Fruit fly (Drosophila melanogaster) whole organism, embryonic: ENCODE results near the gene CG6066.

Experiments used
- CG10274 ChIP-seq: fragments of 200-800 bp; sonication (Bioruptor generic); optimal IDR thresholded peaks from 3 replicates; lab custom pipeline; 2017; ENCODE audit warnings: missing biosample characterization, mild to moderate bottlenecking, missing genetic modification characterization
- CG12744 ChIP-seq: fragments of 200-800 bp; sonication (Bioruptor generic); optimal IDR thresholded peaks from 2 replicates; lab custom pipeline; 2016; ENCODE audit warnings: missing biosample characterization, missing genetic modification characterization
- CG13775 ChIP-seq: fragments of 200-800 bp; sonication (Bioruptor generic); optimal IDR thresholded peaks from 3 replicates; lab custom pipeline; 2017; ENCODE audit warnings: missing biosample characterization, mild to moderate bottlenecking, missing genetic modification characterization
- CG15514 ChIP-seq: fragments of 200-800 bp; sonication (Bioruptor generic); optimal IDR thresholded peaks from 3 replicates; lab custom pipeline; 2017; ENCODE audit warnings: missing biosample characterization, missing genetic modification characterization, mild to moderate bottlenecking, moderate library complexity, missing genetic modification reagents
- CG1602 ChIP-seq: fragments of 200-800 bp; sonication (Bioruptor generic); optimal IDR thresholded peaks from 3 replicates; lab custom pipeline; 2016; ENCODE audit warnings: missing biosample characterization, missing genetic modification characterization
- CG17328 ChIP-seq: fragments of 200-800 bp; sonication (Bioruptor generic); IDR thresholded peaks from 2 replicates; pipeline ENCODE4 v1.3.6; 2022; ENCODE audit warnings: missing biosample characterization, missing genetic modification characterization
- CG1832 ChIP-seq: fragments of 200-800 bp; sonication (Bioruptor generic); optimal IDR thresholded peaks from 2 replicates; lab custom pipeline; 2017; ENCODE audit warnings: missing biosample characterization, mild to moderate bottlenecking, missing genetic modification characterization, inconsistent platforms
- CG2202 ChIP-seq: fragments of 200-800 bp; sonication (Bioruptor generic); optimal IDR thresholded peaks from 2 replicates; lab custom pipeline; 2018; ENCODE audit warnings: missing biosample characterization, mild to moderate bottlenecking, missing genetic modification characterization
- CG30020 ChIP-seq: fragments of 200-800 bp; optimal IDR thresholded peaks from 2 replicates; lab custom pipeline; 2019; ENCODE audit warnings: missing biosample characterization, mild to moderate bottlenecking, missing genetic modification characterization, moderate library complexity
- CG30403 ChIP-seq: fragments of 200-800 bp; sonication (Bioruptor generic); optimal IDR thresholded peaks from 3 replicates; lab custom pipeline; 2016; ENCODE audit warnings: missing biosample characterization, missing genetic modification characterization
- CG34422 ChIP-seq: fragments of 200-800 bp; sonication (Bioruptor generic); IDR thresholded peaks from 3 replicates; pipeline ENCODE4 v1.3.6; 2022; ENCODE audit warnings: missing biosample characterization, missing genetic modification characterization
- CG43689 ChIP-seq: fragments of 200-800 bp; sonication (Bioruptor generic); IDR thresholded peaks from 2 replicates; pipeline ENCODE4 v1.3.6; 2022; ENCODE audit warnings: missing biosample characterization, missing genetic modification characterization
- CG4854 ChIP-seq: fragments of 200-800 bp; sonication (Bioruptor generic); optimal IDR thresholded peaks from 2 replicates; lab custom pipeline; 2016; ENCODE audit warnings: missing biosample characterization, missing genetic modification characterization, inconsistent platforms
- CG8290 ChIP-seq, 3 experiments: fragments of 200-800 bp; sonication (Bioruptor generic); optimal IDR thresholded peaks; 2 replicates each; lab custom pipeline; 2016 to 2019; ENCODE audit warnings: missing biosample characterization in 3 of 3, missing genetic modification characterization in 3 of 3, mild to moderate bottlenecking in 2 of 3, moderate library complexity in 1 of 3
- CG8478 ChIP-seq: fragments of >200 bp; optimal IDR thresholded peaks from 2 replicates; lab custom pipeline; 2018
- CG9609 ChIP-seq: fragments of 200-800 bp; sonication (Bioruptor generic); optimal IDR thresholded peaks from 3 replicates; lab custom pipeline; 2016; ENCODE audit warnings: missing biosample characterization, missing genetic modification characterization
- CG9727 ChIP-seq: fragments of 200-800 bp; sonication (Bioruptor generic); optimal IDR thresholded peaks from 3 replicates; lab custom pipeline; 2017; ENCODE audit warnings: missing biosample characterization, mild to moderate bottlenecking, missing genetic modification characterization
- Dip3 ChIP-seq: fragments of 200-800 bp; sonication (Bioruptor generic); optimal IDR thresholded peaks from 3 replicates; lab custom pipeline; 2016; ENCODE audit warnings: missing biosample characterization, missing genetic modification characterization
- Dll ChIP-seq: fragments of 200-800 bp; sonication (Bioruptor generic); IDR thresholded peaks from 4 replicates; pipeline ENCODE4 v1.3.6; 2022; ENCODE audit warnings: missing biosample characterization, missing genetic modification characterization; ENCODE audit not compliant: partially characterized antibody
- Drgx ChIP-seq: fragments of 200-800 bp; sonication (Bioruptor generic); IDR thresholded peaks from 2 replicates; pipeline ENCODE4 v1.3.6; 2022; ENCODE audit warnings: missing biosample characterization, missing genetic modification characterization
- ERR ChIP-seq: fragments of 200-800 bp; sonication (Bioruptor generic); optimal IDR thresholded peaks from 2 replicates; lab custom pipeline; 2016; ENCODE audit warnings: missing biosample characterization, missing genetic modification characterization
- Hmx ChIP-seq: fragments of 200-800 bp; sonication (Bioruptor generic); optimal IDR thresholded peaks from 2 replicates; lab custom pipeline; 2016; ENCODE audit warnings: missing biosample characterization, missing genetic modification characterization
- Jarid2 ChIP-seq: fragments of 200-800 bp; sonication (Bioruptor generic); optimal IDR thresholded peaks from 3 replicates; lab custom pipeline; 2017; ENCODE audit warnings: mild to moderate bottlenecking, missing biosample characterization, missing genetic modification reagents, missing genetic modification characterization
- MTF-1 ChIP-seq: fragments of 200-800 bp; sonication (Bioruptor generic); optimal IDR thresholded peaks from 2 replicates; lab custom pipeline; 2018; ENCODE audit warnings: missing biosample characterization, mild to moderate bottlenecking, missing genetic modification characterization, borderline replicate concordance
- Med ChIP-seq: fragments of 200-800 bp; sonication (Bioruptor generic); peaks from one replicate; lab custom pipeline; 2016; ENCODE audit warnings: missing biosample characterization, missing genetic modification characterization, mild to moderate bottlenecking, inconsistent platforms, moderate library complexity
- NfI ChIP-seq: fragments of 200-800 bp; sonication (Bioruptor generic); optimal IDR thresholded peaks from 3 replicates; lab custom pipeline; 2018; ENCODE audit warnings: missing biosample characterization, mild to moderate bottlenecking, missing genetic modification characterization, moderate library complexity
- Sry-β ChIP-seq: fragments of 200-800 bp; sonication (Bioruptor generic); optimal IDR thresholded peaks from 2 replicates; lab custom pipeline; 2018; ENCODE audit warnings: missing biosample characterization, mild to moderate bottlenecking, missing genetic modification characterization, moderate library complexity
- Xrp1 ChIP-seq: fragments of 200-800 bp; sonication (Bioruptor generic); IDR thresholded peaks from 2 replicates; pipeline ENCODE4 v1.3.6; 2022; ENCODE audit warnings: missing biosample characterization, missing genetic modification characterization
- ci ChIP-seq: fragments of 200-800 bp; sonication (Bioruptor generic); IDR thresholded peaks from 3 replicates; pipeline ENCODE4 v1.3.6; 2022; ENCODE audit warnings: missing biosample characterization, missing genetic modification characterization
- crp ChIP-seq, 2 experiments: fragments of 200-800 bp; sonication (Bioruptor generic); optimal IDR thresholded peaks; 2 replicates in 1 of 2; 3 replicates in 1 of 2; lab custom pipeline; 2017; ENCODE audit warnings: missing biosample characterization in 2 of 2, missing genetic modification characterization in 2 of 2, mild to moderate bottlenecking in 1 of 2, moderate library complexity in 1 of 2
- dpn ChIP-seq, 2 experiments: fragments of 200-800 bp; sonication (Bioruptor generic); optimal IDR thresholded peaks; 3 replicates each; lab custom pipeline; 2016; ENCODE audit warnings: missing biosample characterization in 2 of 2, missing genetic modification characterization in 2 of 2
- dysf ChIP-seq: fragments of 200-800 bp; sonication (Bioruptor generic); IDR thresholded peaks from 3 replicates; pipeline ENCODE4 v1.3.6; 2022; ENCODE audit warnings: missing biosample characterization, missing genetic modification characterization
- ewg ChIP-seq: fragments of 200-800 bp; sonication (Bioruptor generic); optimal IDR thresholded peaks from 3 replicates; lab custom pipeline; 2017; ENCODE audit warnings: mild to moderate bottlenecking, missing biosample characterization, missing genetic modification reagents, missing genetic modification characterization
- exex ChIP-seq: fragments of 200-800 bp; sonication (Bioruptor generic); optimal IDR thresholded peaks from 4 replicates; lab custom pipeline; 2018; ENCODE audit warnings: missing biosample characterization, mild to moderate bottlenecking, missing genetic modification characterization, moderate library complexity
- ftz-f1 ChIP-seq: fragments of 200-800 bp; sonication (Bioruptor generic); optimal IDR thresholded peaks from 2 replicates; lab custom pipeline; 2016; ENCODE audit warnings: missing biosample characterization, missing genetic modification characterization
- grau ChIP-seq: fragments of 200-800 bp; optimal IDR thresholded peaks from 3 replicates; lab custom pipeline; 2019; ENCODE audit warnings: missing biosample characterization, mild to moderate bottlenecking, missing genetic modification characterization, moderate library complexity
- gsb-n ChIP-seq: fragments of 200-800 bp; sonication (Bioruptor generic); optimal IDR thresholded peaks from 3 replicates; lab custom pipeline; 2018; ENCODE audit warnings: missing biosample characterization, mild to moderate bottlenecking, missing genetic modification characterization
- ind ChIP-seq: fragments of 200-800 bp; sonication (Bioruptor generic); optimal IDR thresholded peaks from 3 replicates; lab custom pipeline; 2016; ENCODE audit warnings: missing biosample characterization, missing genetic modification characterization
- mld ChIP-seq: fragments of 200-800 bp; sonication (Bioruptor generic); IDR thresholded peaks from 3 replicates; pipeline ENCODE4 v1.3.6; 2022; ENCODE audit warnings: missing biosample characterization, missing genetic modification characterization; ENCODE audit not compliant: partially characterized antibody
- nau ChIP-seq: fragments of 200-800 bp; sonication (Bioruptor generic); optimal IDR thresholded peaks from 3 replicates; lab custom pipeline; 2017; ENCODE audit warnings: missing biosample characterization, mild to moderate bottlenecking, missing genetic modification characterization, missing genetic modification reagents
- pho ChIP-seq: fragments of 200-800 bp; sonication (Bioruptor generic); optimal IDR thresholded peaks from 2 replicates; lab custom pipeline; 2016; ENCODE audit warnings: missing biosample characterization, missing genetic modification characterization
- pros ChIP-seq: fragments of 200-800 bp; sonication (Bioruptor generic); optimal IDR thresholded peaks from 3 replicates; lab custom pipeline; 2019; ENCODE audit warnings: missing biosample characterization, mild to moderate bottlenecking, missing genetic modification characterization, moderate library complexity
- pzg ChIP-seq: fragments of 200-800 bp; sonication (Bioruptor generic); optimal IDR thresholded peaks from 3 replicates; lab custom pipeline; 2018; ENCODE audit warnings: missing biosample characterization, mild to moderate bottlenecking, missing genetic modification characterization, moderate library complexity
- stwl ChIP-seq: fragments of 200-800 bp; sonication (Bioruptor generic); optimal IDR thresholded peaks from 3 replicates; lab custom pipeline; 2018; ENCODE audit warnings: missing biosample characterization, mild to moderate bottlenecking, missing genetic modification characterization, moderate library complexity
- sug ChIP-seq: fragments of 200-800 bp; optimal IDR thresholded peaks from 2 replicates; lab custom pipeline; 2019; ENCODE audit warnings: missing biosample characterization, mild to moderate bottlenecking, missing genetic modification characterization, moderate library complexity
- tap ChIP-seq: fragments of 200-800 bp; optimal IDR thresholded peaks from 3 replicates; lab custom pipeline; 2019; ENCODE audit warnings: missing biosample characterization, mild to moderate bottlenecking, missing genetic modification characterization, moderate library complexity
- ttk ChIP-seq: fragments of 200-800 bp; sonication (Bioruptor generic); IDR thresholded peaks from 2 replicates; pipeline ENCODE4 v2.1.2; 2022; ENCODE audit warnings: missing biosample characterization, missing genetic modification characterization

CG6066 gene

DNA sequence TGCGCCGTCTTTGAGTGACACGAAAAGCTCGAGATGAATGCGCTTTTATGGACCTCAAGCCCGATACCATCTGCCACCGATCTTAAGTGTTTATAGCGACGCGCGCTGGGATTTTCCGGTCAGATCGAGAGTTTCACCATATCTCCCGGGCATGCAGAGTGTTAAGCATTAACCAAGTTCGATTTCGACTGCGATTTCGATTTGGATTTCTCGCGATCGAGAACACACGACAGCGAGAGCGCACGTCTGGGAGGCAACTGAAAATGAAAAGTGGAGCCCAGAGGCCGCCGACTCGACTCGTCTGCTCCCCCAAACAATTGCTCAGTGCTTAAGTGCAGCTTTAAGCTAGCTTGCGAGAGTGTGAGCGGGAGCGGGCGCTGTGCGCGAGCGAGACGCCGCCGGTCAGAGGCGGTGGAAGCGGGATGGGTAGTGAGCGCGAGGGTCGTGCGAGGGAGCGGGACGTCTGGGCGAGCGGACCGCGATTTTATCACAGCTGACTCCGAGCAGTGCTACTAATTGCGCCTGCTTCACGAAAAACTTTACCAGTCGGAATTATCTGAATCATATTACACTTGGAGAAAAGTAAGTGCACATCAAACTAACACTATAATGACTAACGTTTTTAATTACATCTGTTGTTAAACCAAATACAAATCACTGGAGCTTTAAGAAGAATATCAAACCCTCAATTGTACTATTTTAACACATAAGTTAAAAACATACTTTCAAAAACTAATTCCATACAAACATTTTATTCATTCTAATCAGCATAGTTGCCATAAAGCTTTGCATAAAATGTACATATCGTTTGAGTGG, 46.5 kb downstream of the CG6066 start, which contains the start of gene spz (continued):
- no peak for TF ChIP-seq nau (GFP tag; lab: Kevin White, UChicago)
- TF ChIP-seq CG34422 (GFP tag; lab: Robert Waterston, UW) = 0 out of 3 replicates have a peak, but pooled peaks have one; percentile 48
- TF ChIP-seq CG12744 (GFP tag; lab: Kevin White, UChicago) = no peak
- TF ChIP-seq CG9609 (GFP tag; lab: Kevin White, UChicago) = no peak
- TF ChIP-seq ftz-f1 (GFP tag; lab: Kevin White, UChicago) = peak; percentile 60
- no peak for TF ChIP-seq ind (GFP tag; lab: Kevin White, UChicago)
- peak; percentile 25; the same call in 1 of the 2 replicates for TF ChIP-seq ttk (GFP tag; lab: Robert Waterston, UW)

DNA sequence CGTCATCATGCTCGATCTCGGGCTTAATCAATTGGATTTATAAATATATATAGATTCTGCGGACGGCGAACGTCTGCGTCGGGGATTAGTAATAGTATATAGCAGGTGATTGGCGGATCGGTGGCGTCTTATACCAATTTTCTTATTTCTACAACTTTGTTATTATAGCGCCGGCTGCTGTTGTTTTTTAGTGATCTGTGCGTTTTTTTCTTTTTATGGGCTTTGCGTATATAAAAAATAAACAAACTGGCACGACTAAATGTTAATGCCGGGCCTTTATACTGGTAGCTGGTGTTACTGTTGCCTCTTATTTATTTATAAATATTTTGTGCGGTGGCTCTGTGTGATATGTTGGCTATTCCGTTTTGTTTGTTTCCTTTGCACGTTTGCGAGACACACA, 47.3 kb downstream of the CG6066 start:
- TF ChIP-seq dysf (GFP tag; lab: Robert Waterston, UW) = peak; percentile 23; the same call in 1 of the 3 replicates
- no peak for TF ChIP-seq CG2202 (tag; lab: Kevin White, UChicago)
- TF ChIP-seq CG4854 (GFP tag; lab: Kevin White, UChicago) = no peak
- TF ChIP-seq tap = no peak
- TF ChIP-seq CG9727 (GFP tag; lab: Kevin White, UChicago) = no peak
- no peak for TF ChIP-seq CG1832 (GFP tag; lab: Kevin White, UChicago)
- TF ChIP-seq exex (tag; lab: Kevin White, UChicago) = no peak
- TF ChIP-seq gsb-n (tag; lab: Kevin White, UChicago) = no peak
- peak; percentile 72 for TF ChIP-seq Med (GFP tag; lab: Kevin White, UChicago)
- no peak for TF ChIP-seq Dll (GFP tag; lab: Robert Waterston, UW)
- TF ChIP-seq ci (GFP tag; lab: Robert Waterston, UW) = 0 out of 3 replicates have a peak, but pooled peaks have one; percentile 11
- peak; percentile 12; the same call in 1 of the 2 replicates for TF ChIP-seq Drgx (GFP tag; lab: Robert Waterston, UW)
- no peak for TF ChIP-seq CG13775 (GFP tag; lab: Kevin White, UChicago)
- TF ChIP-seq CG8478 (lab: Kevin White, UChicago) = no peak
- no peak for TF ChIP-seq Sry-β
- TF ChIP-seq CG15514 (GFP tag; lab: Kevin White, UChicago) = peak; percentile 22
- TF ChIP-seq crp (GFP tag; optimal IDR thresholded peaks at IDR 0.05; lab: Kevin White, UChicago) = no peak
- TF ChIP-seq grau (tag; lab: Kevin White, UChicago) = no peak
- no peak for TF ChIP-seq Xrp1 (GFP tag; lab: Robert Waterston, UW)
- no peak for TF ChIP-seq MTF-1
- TF ChIP-seq sug (tag; lab: Kevin White, UChicago) = no peak
- TF ChIP-seq Dip3 (GFP tag; lab: Kevin White, UChicago) = no peak
- TF ChIP-seq mld = no peak
- TF ChIP-seq Hmx (GFP tag; lab: Kevin White, UChicago) = no peak
- TF ChIP-seq ERR (GFP tag; lab: Kevin White, UChicago) = no peak
- TF ChIP-seq pho (GFP tag; lab: Kevin White, UChicago) = no peak
- no peak for TF ChIP-seq pros (GFP tag; lab: Kevin White, UChicago)
- TF ChIP-seq ewg (GFP tag; lab: Kevin White, UChicago) = no peak
- no peak for TF ChIP-seq pzg
- TF ChIP-seq CG17328 (GFP tag; lab: Robert Waterston, UW) = no peak
- no peak for TF ChIP-seq CG30403
- TF ChIP-seq Jarid2 = no peak
- TF ChIP-seq CG8290 (GFP tag; optimal IDR thresholded peaks at IDR 0.05; lab: Kevin White, UChicago) = no peak
- TF ChIP-seq CG8290 (tag; optimal IDR thresholded peaks at IDR 0.05; lab: Kevin White, UChicago) = no peak
- TF ChIP-seq NfI (GFP tag; lab: Kevin White, UChicago) = no peak
- TF ChIP-seq CG9609 (GFP tag; lab: Kevin White, UChicago) = no peak
- no peak for TF ChIP-seq CG1602 (GFP tag; lab: Kevin White, UChicago)
- TF ChIP-seq CG30020 (tag; lab: Kevin White, UChicago) = no peak
- TF ChIP-seq stwl (tag; lab: Kevin White, UChicago) = no peak
- no peak for TF ChIP-seq dpn (GFP tag; optimal IDR thresholded peaks at IDR 0.05; lab: Kevin White, UChicago)
- no peak for TF ChIP-seq CG43689 (GFP tag; lab: Robert Waterston, UW)
- peak; percentile 51 for TF ChIP-seq CG10274
